Comparison of ENCODE assay signal across 1 worm cellular context in the genomic region with DNA sequence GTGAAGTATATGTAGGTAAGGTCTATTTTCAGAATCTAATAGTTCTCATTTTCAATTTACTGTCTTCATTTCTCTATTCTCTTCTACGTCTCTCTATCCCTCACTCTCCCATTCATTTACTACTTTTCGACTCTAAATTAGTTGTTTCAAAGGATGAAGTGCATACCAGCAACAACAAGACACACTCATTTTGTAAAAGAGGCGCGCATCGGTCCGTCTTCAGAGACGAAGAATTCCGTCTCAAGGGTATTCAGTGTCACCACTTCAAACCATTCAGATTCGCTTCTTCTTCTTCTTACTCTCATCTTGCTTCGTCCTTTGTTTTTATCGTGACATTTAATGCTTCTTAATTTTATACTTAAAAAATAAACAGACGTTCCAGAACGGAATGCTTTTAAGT.
TF ChIP-seq lines count a peak whose summit lies in the region.

No protein-coding gene starts in this region.

TF ChIP-seq in whole organism, L1 larva, 84 proteins besides CTCF, POLR2A, EP300 and RAD21 (continued from another document):
- TF ChIP-seq nhr-71 (tag; optimal IDR thresholded peaks at IDR 0.05; lab: Kevin White, UChicago) (no peak), blmp-1 (tag; optimal IDR thresholded peaks at IDR 0.05; lab: Kevin White, UChicago) (peak; percentile 7)
TF ChIP-seq in whole organism, L1 larva: peak in this region for 3.
